Fruit fly (Drosophila melanogaster) whole organism, embryonic: ENCODE measurements around the gene Kdm3.

Source experiments
- Antp ChIP-seq: fragments of 200-800 bp; sonication (Bioruptor generic); optimal IDR thresholded peaks from 3 replicates; lab custom pipeline; 2016; ENCODE audit warnings: missing biosample characterization, missing genetic modification characterization
- Atf-2 ChIP-seq: fragments of 200-800 bp; sonication (Bioruptor generic); optimal IDR thresholded peaks from 2 replicates; lab custom pipeline; 2016; ENCODE audit warnings: missing biosample characterization, missing genetic modification characterization
- CG11247 ChIP-seq: fragments of 200-800 bp; sonication (Bioruptor generic); IDR thresholded peaks from 2 replicates; pipeline ENCODE4 v1.3.6; 2022; ENCODE audit warnings: missing biosample characterization, missing genetic modification characterization
- CG11398 ChIP-seq: fragments of 200-800 bp; sonication (Bioruptor generic); optimal IDR thresholded peaks from 2 replicates; lab custom pipeline; 2016; ENCODE audit warnings: missing biosample characterization, missing genetic modification characterization
- CG12155 ChIP-seq: fragments of 200-800 bp; sonication (Bioruptor generic); optimal IDR thresholded peaks from 3 replicates; lab custom pipeline; 2016; ENCODE audit warnings: missing biosample characterization, missing genetic modification characterization
- CG15011 ChIP-seq: fragments of 200-800 bp; sonication (Bioruptor generic); optimal IDR thresholded peaks from 3 replicates; lab custom pipeline; 2018; ENCODE audit warnings: missing biosample characterization, mild to moderate bottlenecking, missing genetic modification characterization
- CG17612 ChIP-seq: fragments of 200-800 bp; sonication (Bioruptor generic); IDR thresholded peaks from 2 replicates; pipeline ENCODE4 v1.3.6; 2022; ENCODE audit warnings: missing biosample characterization, missing genetic modification characterization
- CG2202 ChIP-seq: fragments of 200-800 bp; sonication (Bioruptor generic); optimal IDR thresholded peaks from 2 replicates; lab custom pipeline; 2018; ENCODE audit warnings: missing biosample characterization, mild to moderate bottlenecking, missing genetic modification characterization
- CG2678 ChIP-seq: fragments of 200-800 bp; sonication (Bioruptor generic); optimal IDR thresholded peaks from 3 replicates; lab custom pipeline; 2019; ENCODE audit warnings: missing biosample characterization, mild to moderate bottlenecking, missing genetic modification characterization, moderate library complexity
- CG2875 ChIP-seq: fragments of 200-800 bp; sonication (Bioruptor generic); optimal IDR thresholded peaks from 2 replicates; lab custom pipeline; 2017; ENCODE audit warnings: missing biosample characterization, mild to moderate bottlenecking, missing genetic modification characterization, missing genetic modification reagents
- CG3407 ChIP-seq: fragments of 200-800 bp; sonication (Bioruptor generic); optimal IDR thresholded peaks from 2 replicates; lab custom pipeline; 2018; ENCODE audit warnings: missing biosample characterization, mild to moderate bottlenecking, missing genetic modification characterization
- CG6654 ChIP-seq: fragments of 200-800 bp; sonication (Bioruptor generic); optimal IDR thresholded peaks from 2 replicates; lab custom pipeline; 2017; ENCODE audit warnings: missing biosample characterization, mild to moderate bottlenecking, missing genetic modification characterization
- CG6689 ChIP-seq: fragments of 200-800 bp; sonication (Bioruptor generic); IDR thresholded peaks from 2 replicates; pipeline ENCODE4 v1.3.6; 2022; ENCODE audit warnings: missing biosample characterization, missing genetic modification characterization
- CG6791 ChIP-seq: fragments of 200-800 bp; sonication (Bioruptor generic); IDR thresholded peaks from 3 replicates; pipeline ENCODE4 v1.3.6; 2022; ENCODE audit warnings: missing biosample characterization, missing genetic modification characterization; ENCODE audit not compliant: partially characterized antibody
- CG8478 ChIP-seq: fragments of >200 bp; optimal IDR thresholded peaks from 2 replicates; lab custom pipeline; 2018
- CG9817 ChIP-seq: fragments of 200-800 bp; sonication (Bioruptor generic); optimal IDR thresholded peaks from 2 replicates; lab custom pipeline; 2018; ENCODE audit warnings: missing biosample characterization, mild to moderate bottlenecking, missing genetic modification characterization, moderate library complexity
- CkIIα-i1 ChIP-seq: fragments of 200-800 bp; sonication (Bioruptor generic); IDR thresholded peaks from 2 replicates; pipeline ENCODE4 v1.3.6; 2022; ENCODE audit warnings: missing biosample characterization, missing genetic modification characterization
- Ets97D ChIP-seq: fragments of 200-800 bp; sonication (Bioruptor generic); optimal IDR thresholded peaks from 3 replicates; lab custom pipeline; 2016; ENCODE audit warnings: missing biosample characterization, missing genetic modification characterization
- Fer2 ChIP-seq: fragments of 200-800 bp; sonication (Bioruptor generic); optimal IDR thresholded peaks from 2 replicates; lab custom pipeline; 2018; ENCODE audit warnings: missing biosample characterization, mild to moderate bottlenecking, missing genetic modification characterization, moderate library complexity
- Gsc ChIP-seq: fragments of 200-800 bp; sonication (Bioruptor generic); IDR thresholded peaks from 2 replicates; pipeline ENCODE4 v1.3.6; 2022; ENCODE audit warnings: missing biosample characterization, missing genetic modification characterization
- HHEX ChIP-seq: fragments of 200-800 bp; sonication (Bioruptor generic); optimal IDR thresholded peaks from 3 replicates; lab custom pipeline; 2017; ENCODE audit warnings: missing biosample characterization, mild to moderate bottlenecking, missing genetic modification characterization, missing genetic modification reagents
- Hr3 ChIP-seq: fragments of 200-800 bp; sonication (Bioruptor generic); optimal IDR thresholded peaks from 3 replicates; lab custom pipeline; 2016; ENCODE audit warnings: missing biosample characterization, missing genetic modification characterization
- Nf-YB ChIP-seq: fragments of 200-800 bp; sonication (Bioruptor generic); optimal IDR thresholded peaks from 3 replicates; lab custom pipeline; 2019; ENCODE audit warnings: missing biosample characterization, mild to moderate bottlenecking, missing genetic modification characterization, moderate library complexity
- Taf1 ChIP-seq: fragments of 200-800 bp; sonication (Bioruptor generic); IDR thresholded peaks from 2 replicates; pipeline ENCODE4 v1.3.6; 2022; ENCODE audit warnings: missing biosample characterization, missing genetic modification characterization
- ac ChIP-seq: fragments of 200-800 bp; sonication (Bioruptor generic); optimal IDR thresholded peaks from 3 replicates; lab custom pipeline; 2017; ENCODE audit warnings: missing biosample characterization, mild to moderate bottlenecking, missing genetic modification characterization
- amos ChIP-seq: fragments of 200-800 bp; sonication (Bioruptor generic); IDR thresholded peaks from 2 replicates; pipeline ENCODE4 v1.3.6; 2022; ENCODE audit warnings: missing biosample characterization, missing genetic modification characterization; ENCODE audit not compliant: partially characterized antibody
- ase ChIP-seq: fragments of 200-800 bp; sonication (Bioruptor generic); IDR thresholded peaks from 3 replicates; pipeline ENCODE4 v1.3.6; 2022; ENCODE audit warnings: missing biosample characterization, missing genetic modification characterization
- ash1 ChIP-seq: fragments of 200-800 bp; sonication (Bioruptor generic); optimal IDR thresholded peaks from 2 replicates; lab custom pipeline; 2018; ENCODE audit warnings: missing biosample characterization, mild to moderate bottlenecking, missing genetic modification characterization
- cad ChIP-seq: fragments of >200 bp; optimal IDR thresholded peaks from 2 replicates; lab custom pipeline; 2017; ENCODE audit warnings: missing biosample characterization, missing genetic modification characterization
- cas ChIP-seq: fragments of 200-800 bp; sonication (Bioruptor generic); IDR thresholded peaks from 2 replicates; pipeline ENCODE4 v1.3.6; 2022; ENCODE audit warnings: missing biosample characterization, missing genetic modification characterization
- cg ChIP-seq: fragments of 200-800 bp; sonication (Bioruptor generic); optimal IDR thresholded peaks from 3 replicates; lab custom pipeline; 2019; ENCODE audit warnings: missing biosample characterization, mild to moderate bottlenecking, missing genetic modification characterization, moderate library complexity
- ci ChIP-seq: fragments of 200-800 bp; sonication (Bioruptor generic); IDR thresholded peaks from 3 replicates; pipeline ENCODE4 v1.3.6; 2022; ENCODE audit warnings: missing biosample characterization, missing genetic modification characterization
- fu2 ChIP-seq: fragments of 200-800 bp; sonication (Bioruptor generic); optimal IDR thresholded peaks from 2 replicates; lab custom pipeline; 2016; ENCODE audit warnings: missing biosample characterization, missing genetic modification characterization
- gem ChIP-seq: fragments of 200-800 bp; sonication (Bioruptor generic); optimal IDR thresholded peaks from 2 replicates; lab custom pipeline; 2019; ENCODE audit warnings: missing biosample characterization, mild to moderate bottlenecking, missing genetic modification characterization, moderate library complexity
- gsb-n ChIP-seq: fragments of 200-800 bp; sonication (Bioruptor generic); optimal IDR thresholded peaks from 3 replicates; lab custom pipeline; 2018; ENCODE audit warnings: missing biosample characterization, mild to moderate bottlenecking, missing genetic modification characterization
- hbn ChIP-seq: fragments of 200-800 bp; sonication (Bioruptor generic); IDR thresholded peaks from 2 replicates; pipeline ENCODE4 v1.3.6; 2022; ENCODE audit warnings: missing biosample characterization, missing genetic modification characterization; ENCODE audit not compliant: partially characterized antibody
- ind ChIP-seq: fragments of 200-800 bp; sonication (Bioruptor generic); optimal IDR thresholded peaks from 3 replicates; lab custom pipeline; 2016; ENCODE audit warnings: missing biosample characterization, missing genetic modification characterization
- inv ChIP-seq: fragments of 200-800 bp; sonication (Bioruptor generic); IDR thresholded peaks from 2 replicates; pipeline ENCODE4 v1.3.6; 2022; ENCODE audit warnings: missing biosample characterization, missing genetic modification characterization; ENCODE audit not compliant: partially characterized antibody
- kay ChIP-seq: fragments of 200-800 bp; sonication (Bioruptor generic); optimal IDR thresholded peaks from 2 replicates; lab custom pipeline; 2016; ENCODE audit warnings: missing biosample characterization, missing genetic modification characterization
- lmd ChIP-seq: fragments of 200-800 bp; sonication (Bioruptor generic); IDR thresholded peaks from 2 replicates; pipeline ENCODE4 v1.3.6; 2022; ENCODE audit warnings: missing biosample characterization, missing genetic modification characterization
- luna ChIP-seq: fragments of 200-800 bp; sonication (Bioruptor generic); optimal IDR thresholded peaks from 2 replicates; lab custom pipeline; 2016; ENCODE audit warnings: missing biosample characterization, missing genetic modification characterization
- mam ChIP-seq: fragments of 200-800 bp; sonication (Bioruptor generic); optimal IDR thresholded peaks from 3 replicates; lab custom pipeline; 2016; ENCODE audit warnings: missing biosample characterization, missing genetic modification characterization
- pho ChIP-seq: fragments of 200-800 bp; sonication (Bioruptor generic); optimal IDR thresholded peaks from 2 replicates; lab custom pipeline; 2016; ENCODE audit warnings: missing biosample characterization, missing genetic modification characterization
- pros ChIP-seq: fragments of 200-800 bp; sonication (Bioruptor generic); optimal IDR thresholded peaks from 3 replicates; lab custom pipeline; 2019; ENCODE audit warnings: missing biosample characterization, mild to moderate bottlenecking, missing genetic modification characterization, moderate library complexity
- rib ChIP-seq: fragments of 200-800 bp; sonication (Bioruptor generic); IDR thresholded peaks from 2 replicates; pipeline ENCODE4 v1.3.6; 2022; ENCODE audit warnings: missing biosample characterization, missing genetic modification characterization
- salm ChIP-seq: fragments of 200-800 bp; sonication (Bioruptor generic); optimal IDR thresholded peaks from 2 replicates; lab custom pipeline; 2018; ENCODE audit warnings: missing biosample characterization, mild to moderate bottlenecking, missing genetic modification characterization
- shn ChIP-seq: fragments of 200-800 bp; sonication (Bioruptor generic); optimal IDR thresholded peaks from 3 replicates; lab custom pipeline; 2016; ENCODE audit warnings: missing biosample characterization, missing genetic modification characterization
- tap ChIP-seq: fragments of 200-800 bp; optimal IDR thresholded peaks from 3 replicates; lab custom pipeline; 2019; ENCODE audit warnings: missing biosample characterization, mild to moderate bottlenecking, missing genetic modification characterization, moderate library complexity
- tx ChIP-seq: fragments of 200-800 bp; sonication (Bioruptor generic); optimal IDR thresholded peaks from 2 replicates; lab custom pipeline; 2016; ENCODE audit warnings: missing biosample characterization, missing genetic modification characterization
- vnd ChIP-seq: fragments of 200-800 bp; sonication (Bioruptor generic); IDR thresholded peaks from 3 replicates; pipeline ENCODE4 v1.3.6; 2022; ENCODE audit warnings: missing biosample characterization, missing genetic modification characterization; ENCODE audit not compliant: partially characterized antibody
- yki ChIP-seq: fragments of >200 bp; optimal IDR thresholded peaks from 3 replicates; lab custom pipeline; 2018

The Kdm3 gene

dm6 chr3R:9555334-9555974 is 39.6 kb downstream of the Kdm3 start, which contains the start of the genes CG9386 and BckdhA (continued):
- TF ChIP-seq tap (tag; lab: Kevin White, UChicago) (no peak), CG2678 (tag; lab: Kevin White, UChicago) (peak; percentile 63), cg (GFP tag; lab: Kevin White, UChicago) (no peak), Fer2 (tag; lab: Kevin White, UChicago) (peak; percentile 12), hbn (GFP tag; lab: Robert Waterston, UW) (peak; percentile 71), CG12155 (GFP tag; lab: Kevin White, UChicago) (peak; percentile 50), CG2202 (no peak), gem (tag; lab: Kevin White, UChicago) (peak; percentile 66), CG6791 (GFP tag; lab: Robert Waterston, UW) (peak; percentile 12; the same call in 1 of the 3 replicates), Antp (peak; percentile 51), salm (tag; lab: Kevin White, UChicago) (no peak), CG8478 (lab: Kevin White, UChicago) (no peak), CkIIα-i1 (no peak), rib (GFP tag; lab: Robert Waterston, UW) (no peak), cas (GFP tag; lab: Robert Waterston, UW) (no peak), CG9817 (tag; lab: Kevin White, UChicago) (peak; percentile 63), lmd (GFP tag; lab: Robert Waterston, UW) (peak; percentile 48; the same call in 1 of the 2 replicates), Nf-YB (GFP tag; lab: Kevin White, UChicago) (peak; percentile 0), kay (GFP tag; lab: Kevin White, UChicago) (peak; percentile 11), pho (GFP tag; lab: Kevin White, UChicago) (peak; percentile 53), ci (GFP tag; lab: Robert Waterston, UW) (peak; percentile 53; the same call in 1 of the 3 replicates), Taf1 (GFP tag; lab: Robert Waterston, UW) (0 out of 2 replicates have a peak, but pooled peaks have one; percentile 24), HHEX (GFP tag; lab: Kevin White, UChicago) (peak; percentile 32), Ets97D (peak; percentile 35), ase (peak; percentile 46; the same call in 1 of the 3 replicates), CG6689 (peak; percentile 95), shn (peak; percentile 42), CG6654 (GFP tag; lab: Kevin White, UChicago) (no peak), mam (GFP tag; lab: Kevin White, UChicago) (peak; percentile 75), CG11398 (GFP tag; lab: Kevin White, UChicago) (no peak), ash1 (GFP tag; lab: Kevin White, UChicago) (no peak), yki (no peak), CG15011 (GFP tag; lab: Kevin White, UChicago) (no peak), Atf-2 (GFP tag; lab: Kevin White, UChicago) (peak; percentile 13), CG11247 (GFP tag; lab: Robert Waterston, UW) (peak; percentile 66), amos (GFP tag; lab: Robert Waterston, UW) (peak; percentile 67; the same call in 1 of the 2 replicates), ac (GFP tag; lab: Kevin White, UChicago) (no peak), tx (peak; percentile 18), inv (peak; percentile 54), Gsc (GFP tag; lab: Robert Waterston, UW) (no peak), vnd (GFP tag; lab: Robert Waterston, UW) (peak; percentile 64), gsb-n (tag; lab: Kevin White, UChicago) (no peak), cad (GFP tag; lab: Kevin White, UChicago) (no peak), pros (GFP tag; lab: Kevin White, UChicago) (no peak), CG17612 (GFP tag; lab: Robert Waterston, UW) (no peak), ind (GFP tag; lab: Kevin White, UChicago) (peak; percentile 52), CG3407 (GFP tag; lab: Kevin White, UChicago) (peak; percentile 13), luna (no peak), CG2875 (GFP tag; lab: Kevin White, UChicago) (no peak), fu2 (GFP tag; lab: Kevin White, UChicago) (peak; percentile 46), Hr3 (GFP tag; lab: Kevin White, UChicago) (peak; percentile 52)
